Worm (Caenorhabditis elegans) whole organism, L2 larva: Measurements from ENCODE around the gene F15E6.9.

Experiments used
- F13H6.1 ChIP-seq: sonication (generic microtip); optimal IDR thresholded peaks from 2 replicates; lab custom pipeline; 2016; ENCODE audit warnings: missing genetic modification characterization, missing compliant biosample characterization
- Y55F3AM.14 ChIP-seq: fragments of 200-800 bp; sonication (Bioruptor generic); optimal IDR thresholded peaks from 2 replicates; lab custom pipeline; 2018; ENCODE audit warnings: mild to moderate bottlenecking, missing genetic modification characterization, missing compliant biosample characterization
- ZK546.5 ChIP-seq: sonication (generic microtip); optimal IDR thresholded peaks from 2 replicates; lab custom pipeline; 2017; ENCODE audit warnings: missing biosample characterization, missing genetic modification characterization
- alr-1 ChIP-seq: fragments of 150-350 bp; optimal IDR thresholded peaks from 2 replicates; lab custom pipeline; 2014; ENCODE audit warnings: missing biosample characterization, missing genetic modification characterization
- ama-1 ChIP-seq: fragments of 150-350 bp; optimal IDR thresholded peaks from 2 replicates; lab custom pipeline; 2018; ENCODE audit warnings: inconsistent platforms
- blmp-1 ChIP-seq: sonication (generic microtip); optimal IDR thresholded peaks from 2 replicates; lab custom pipeline; 2017; ENCODE audit warnings: missing genetic modification characterization, mild to moderate bottlenecking, missing compliant biosample characterization, antibody characterized with exemption, moderate library complexity; ENCODE audit not compliant: insufficient read depth
- ceh-16 ChIP-seq: fragments of 150-350 bp; optimal IDR thresholded peaks from 2 replicates; lab custom pipeline; 2014; ENCODE audit warnings: missing biosample characterization, missing genetic modification characterization
- ceh-82 ChIP-seq: fragments of 150-350 bp; optimal IDR thresholded peaks from 2 replicates; lab custom pipeline; 2014; ENCODE audit warnings: missing biosample characterization, missing genetic modification characterization
- crh-2 ChIP-seq: sonication (generic microtip); optimal IDR thresholded peaks from 2 replicates; lab custom pipeline; 2017; ENCODE audit warnings: missing biosample characterization, missing genetic modification characterization
- dmd-4 ChIP-seq: sonication (generic microtip); optimal IDR thresholded peaks from 2 replicates; lab custom pipeline; 2017; ENCODE audit warnings: missing biosample characterization, missing genetic modification characterization
- egl-27 ChIP-seq: sonication (generic microtip); optimal IDR thresholded peaks from 3 replicates; lab custom pipeline; 2017; ENCODE audit warnings: missing biosample characterization, missing genetic modification reagents, missing genetic modification characterization
- elt-1 ChIP-seq: fragments of 150-350 bp; optimal IDR thresholded peaks from 2 replicates; lab custom pipeline; 2014; ENCODE audit warnings: missing biosample characterization, missing genetic modification characterization
- elt-3 ChIP-seq: sonication (generic microtip); optimal IDR thresholded peaks from 2 replicates; lab custom pipeline; 2017; ENCODE audit warnings: missing biosample characterization, missing genetic modification characterization
- fos-1 ChIP-seq: fragments of 150-350 bp; optimal IDR thresholded peaks from 2 replicates; lab custom pipeline; 2014; ENCODE audit warnings: missing biosample characterization, missing genetic modification characterization
- lin-13 ChIP-seq: fragments of 150-350 bp; optimal IDR thresholded peaks from 2 replicates; lab custom pipeline; 2014; ENCODE audit warnings: missing biosample characterization, missing genetic modification reagents, missing genetic modification characterization
- lin-39 ChIP-seq: fragments of 150-350 bp; optimal IDR thresholded peaks from 2 replicates; lab custom pipeline; 2014; ENCODE audit warnings: missing biosample characterization, missing genetic modification reagents, missing genetic modification characterization
- lsy-2 ChIP-seq, 2 experiments: fragments of 150-350 bp in 1 of 2; sonication (generic microtip) in 1 of 2; optimal IDR thresholded peaks; 2 replicates each; lab custom pipeline; 2014 to 2017; ENCODE audit warnings: missing biosample characterization in 2 of 2, missing genetic modification characterization in 2 of 2
- mab-5 ChIP-seq: fragments of 150-350 bp; optimal IDR thresholded peaks from 2 replicates; lab custom pipeline; 2014; ENCODE audit warnings: missing biosample characterization, missing genetic modification characterization
- mbf-1 ChIP-seq: sonication (generic microtip); optimal IDR thresholded peaks from 2 replicates; lab custom pipeline; 2017; ENCODE audit warnings: missing biosample characterization, missing genetic modification characterization
- mdl-1 ChIP-seq, 2 experiments: fragments of 150-350 bp in 1 of 2; sonication (generic microtip) in 1 of 2; optimal IDR thresholded peaks; 2 replicates each; lab custom pipeline; 2017; ENCODE audit warnings: missing biosample characterization in 2 of 2, missing genetic modification characterization in 2 of 2
- nhr-10 ChIP-seq: sonication (generic microtip); optimal IDR thresholded peaks from 2 replicates; lab custom pipeline; 2017; ENCODE audit warnings: missing biosample characterization, missing genetic modification characterization
- nhr-11 ChIP-seq: fragments of 150-350 bp; optimal IDR thresholded peaks from 2 replicates; lab custom pipeline; 2014; ENCODE audit warnings: missing biosample characterization, missing genetic modification characterization
- nhr-12 ChIP-seq: fragments of 150-350 bp; optimal IDR thresholded peaks from 2 replicates; lab custom pipeline; 2014; ENCODE audit warnings: missing biosample characterization, missing genetic modification characterization
- nhr-129 ChIP-seq: fragments of 150-350 bp; optimal IDR thresholded peaks from 2 replicates; lab custom pipeline; 2014; ENCODE audit warnings: missing biosample characterization, missing genetic modification characterization
- nhr-21 ChIP-seq: fragments of 150-350 bp; optimal IDR thresholded peaks from 2 replicates; lab custom pipeline; 2014; ENCODE audit warnings: missing biosample characterization, missing genetic modification characterization
- nhr-23 ChIP-seq: fragments of 150-350 bp; optimal IDR thresholded peaks from 2 replicates; lab custom pipeline; 2014; ENCODE audit warnings: missing biosample characterization, missing genetic modification reagents, missing genetic modification characterization
- nhr-237 ChIP-seq: fragments of 150-350 bp; optimal IDR thresholded peaks from 2 replicates; lab custom pipeline; 2014; ENCODE audit warnings: missing biosample characterization, missing genetic modification characterization
- nhr-25 ChIP-seq: fragments of 150-350 bp; sonication (generic microtip); optimal IDR thresholded peaks from 3 replicates; lab custom pipeline; 2014; ENCODE audit warnings: missing biosample characterization, missing genetic modification characterization
- peb-1 ChIP-seq: fragments of 150-350 bp; optimal IDR thresholded peaks from 2 replicates; lab custom pipeline; 2014; ENCODE audit warnings: missing biosample characterization, missing genetic modification characterization
- sem-4 ChIP-seq: fragments of 150-350 bp; optimal IDR thresholded peaks from 2 replicates; lab custom pipeline; 2014; ENCODE audit warnings: missing biosample characterization, missing genetic modification reagents, missing genetic modification characterization
- sma-3 ChIP-seq: sonication (generic microtip); optimal IDR thresholded peaks from 2 replicates; lab custom pipeline; 2016; ENCODE audit warnings: missing genetic modification reagents, missing genetic modification characterization, missing compliant biosample characterization
- snpc-4 ChIP-seq: fragments of 150-350 bp; optimal IDR thresholded peaks from 2 replicates; lab custom pipeline; 2014; ENCODE audit warnings: missing biosample characterization, missing genetic modification characterization
- unc-39 ChIP-seq: fragments of 150-350 bp; optimal IDR thresholded peaks from 2 replicates; lab custom pipeline; 2014; ENCODE audit warnings: missing biosample characterization, missing genetic modification characterization
- unc-55 ChIP-seq: fragments of 150-350 bp; sonication (generic microtip); optimal IDR thresholded peaks from 3 replicates; lab custom pipeline; 2014; ENCODE audit warnings: missing biosample characterization, missing genetic modification reagents, missing genetic modification characterization
- ztf-11 ChIP-seq: sonication (generic microtip); optimal IDR thresholded peaks from 2 replicates; lab custom pipeline; 2017; ENCODE audit warnings: missing biosample characterization, missing genetic modification characterization
- ztf-4 ChIP-seq: fragments of 150-350 bp; optimal IDR thresholded peaks from 2 replicates; lab custom pipeline; 2014; ENCODE audit warnings: missing biosample characterization, missing genetic modification characterization

F15E6.9 gene

ce11 chrIV:4277694-4278093 is 21.2 kb downstream of the F15E6.9 start, which contains the start of gene nhr-78 (continued):
- TF ChIP-seq elt-1 (tag; lab: Kevin White, UChicago) (no peak), ztf-4 (no peak), unc-55 (GFP tag; lab: Kevin White, UChicago) (no peak), lin-13 (GFP tag; lab: Kevin White, UChicago) (no peak), lin-39 (no peak), sma-3 (GFP tag; lab: Kevin White, UChicago) (peak; percentile 15), mbf-1 (no peak), nhr-12 (tag; lab: Kevin White, UChicago) (no peak), snpc-4 (tag; lab: Kevin White, UChicago) (no peak), nhr-237 (tag; lab: Kevin White, UChicago) (no peak)

DNA sequence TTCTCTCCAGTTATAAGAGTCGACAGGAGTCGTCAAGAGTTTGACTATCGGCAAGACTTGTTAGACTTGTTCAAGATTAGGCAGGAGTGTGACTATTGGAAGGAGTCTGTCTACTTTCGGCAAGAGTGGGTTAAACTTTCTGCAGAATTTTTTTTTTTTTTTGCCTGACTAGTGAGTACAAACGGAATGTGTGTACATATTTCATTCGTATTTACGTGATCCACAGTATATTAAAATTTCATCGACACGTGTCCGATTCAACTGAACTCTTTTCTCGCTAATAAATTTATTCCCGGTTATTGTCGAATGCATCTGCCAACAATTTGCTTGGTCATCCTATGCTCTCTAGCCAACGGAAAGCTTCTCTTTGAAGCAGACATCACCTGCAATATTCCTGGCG is 26.7 kb downstream of the F15E6.9 start, which contains the start of gene F36A4.1:
TSS of gene F36A4.1 (plus strand) at position 301 of the 400 bp plus-strand sequence.
- TF ChIP-seq ztf-11 (tag; lab: Kevin White, UChicago): no peak
- no peak for TF ChIP-seq lin-13 (GFP tag; lab: Kevin White, UChicago)
- no peak for TF ChIP-seq crh-2
- TF ChIP-seq mab-5 (tag; lab: Kevin White, UChicago): no peak
- TF ChIP-seq ceh-16: no peak

ce11 chrIV:4270925-4271324 is 28.0 kb downstream of the F15E6.9 start, which contains the start of gene F36A4.2:
Gene F36A4.2 (plus strand): TSS chrIV:4271225.
- TF ChIP-seq sem-4 (no peak), nhr-11 (no peak), ama-1 (lab: Kevin White, UChicago) (no peak), ceh-16 (no peak), ZK546.5 (tag; lab: Kevin White, UChicago) (no peak)

ce11 chrIV:4269308-4269707 is 29.6 kb downstream of the F15E6.9 start, which contains the start of gene F36A4.3:
Gene F36A4.3 (plus strand): TSS chrIV:4269608.
- TF ChIP-seq crh-2: no peak
- no peak for TF ChIP-seq blmp-1 (tag; lab: Kevin White, UChicago)
- TF ChIP-seq nhr-12 (tag; lab: Kevin White, UChicago): no peak
- TF ChIP-seq lin-39: no peak
- no peak for TF ChIP-seq mbf-1

DNA sequence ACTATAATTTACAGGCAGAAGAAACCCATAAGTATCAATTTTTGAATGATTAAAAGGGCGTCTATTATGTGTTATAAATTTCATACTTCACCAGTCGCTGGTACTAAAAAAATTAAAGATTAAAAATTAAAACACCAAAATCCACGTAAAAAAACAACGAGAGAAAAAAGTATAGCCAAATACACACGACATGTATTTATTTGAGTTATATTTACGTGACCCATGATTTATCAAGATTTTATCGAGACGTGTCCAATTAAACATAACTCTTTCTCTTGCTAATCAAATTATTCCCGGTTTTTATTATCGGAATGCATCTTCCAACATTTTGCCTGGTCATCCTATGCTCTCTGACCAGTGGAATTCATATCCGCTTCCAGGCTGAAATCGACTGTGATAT is 31.6 kb downstream of the F15E6.9 start, which contains the start of gene F36A4.4:
TSS of gene F36A4.4 (plus strand) at position 301 of the 400 bp plus-strand sequence.
- TF ChIP-seq elt-3 (tag; lab: Kevin White, UChicago): no peak
- TF ChIP-seq nhr-129: no peak
- no peak for TF ChIP-seq blmp-1 (tag; lab: Kevin White, UChicago)
- no peak for TF ChIP-seq ztf-11 (tag; lab: Kevin White, UChicago)
- TF ChIP-seq egl-27 (tag; lab: Kevin White, UChicago): no peak
- no peak for TF ChIP-seq nhr-12 (tag; lab: Kevin White, UChicago)
- no peak for TF ChIP-seq nhr-237 (tag; lab: Kevin White, UChicago)
- TF ChIP-seq dmd-4 (tag; lab: Kevin White, UChicago): no peak
- no peak for TF ChIP-seq nhr-25
- no peak for TF ChIP-seq nhr-10 (tag; lab: Kevin White, UChicago)
- no peak for TF ChIP-seq ceh-82 (tag; lab: Kevin White, UChicago)
- no peak for TF ChIP-seq crh-2
- TF ChIP-seq lsy-2 (tag; optimal IDR thresholded peaks at IDR 0.05; lab: Kevin White, UChicago): no peak
- no peak for TF ChIP-seq nhr-23 (tag; lab: Kevin White, UChicago)
- TF ChIP-seq mdl-1 (tag; optimal IDR thresholded peaks at IDR 0.05; lab: Kevin White, UChicago): no peak
- TF ChIP-seq, all 48 proteins: peak for 0

DNA sequence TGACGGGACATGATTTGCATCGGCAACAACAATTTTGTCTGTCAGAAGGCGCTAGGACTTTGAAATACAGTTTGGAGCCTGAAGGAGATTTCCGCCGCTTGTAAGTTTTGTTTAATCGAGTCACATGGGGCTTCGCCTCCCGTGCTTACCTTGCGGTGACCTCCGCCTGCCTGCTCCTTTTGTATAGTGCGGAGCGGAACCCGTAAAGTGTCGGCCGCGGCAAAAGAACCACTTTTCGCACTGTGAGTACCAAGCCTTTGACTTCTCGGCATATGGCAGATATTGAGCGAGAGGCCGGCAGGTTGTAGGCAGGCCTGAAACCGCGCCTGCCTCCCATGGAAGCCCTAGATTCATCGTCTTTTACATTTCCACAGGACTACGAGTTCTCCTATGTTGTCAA is 32.9 kb downstream of the F15E6.9 start:
- no peak for TF ChIP-seq alr-1
- TF ChIP-seq dmd-4 (tag; lab: Kevin White, UChicago): no peak
- no peak for TF ChIP-seq nhr-21
- TF ChIP-seq nhr-23 (tag; lab: Kevin White, UChicago): no peak

DNA sequence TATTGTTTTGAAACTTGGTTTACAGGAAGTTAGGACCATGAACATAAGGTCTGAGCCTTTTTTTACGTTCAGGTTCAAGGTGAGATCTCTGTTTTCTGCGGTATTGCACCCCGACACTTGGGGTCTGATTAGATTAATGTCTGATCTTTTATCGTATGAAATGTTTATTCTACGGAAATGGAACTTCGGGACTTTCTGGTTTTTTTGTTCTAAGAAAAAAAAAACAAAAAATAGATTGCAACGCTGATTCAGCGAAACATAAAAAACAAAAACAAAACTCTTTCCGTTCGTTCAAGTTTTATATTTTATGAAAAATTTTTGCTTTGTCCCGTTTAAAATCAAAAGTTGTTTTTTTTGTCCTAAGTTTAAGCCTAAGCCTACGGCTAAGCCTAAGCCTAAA is 33.7 kb downstream of the F15E6.9 start, which contains the start of gene F36A4.5:
TSS of gene F36A4.5 (plus strand) at position 301 of the 400 bp plus-strand sequence.
- no peak for TF ChIP-seq Y55F3AM.14 (GFP tag; lab: Kevin White, UChicago)
- TF ChIP-seq fos-1 (tag; lab: Kevin White, UChicago): no peak
- no peak for TF ChIP-seq elt-1 (tag; lab: Kevin White, UChicago)
- no peak for TF ChIP-seq ama-1 (lab: Kevin White, UChicago)
- TF ChIP-seq ztf-11 (tag; lab: Kevin White, UChicago): no peak
- TF ChIP-seq mdl-1 (tag; optimal IDR thresholded peaks at IDR 0.05; lab: Kevin White, UChicago): no peak
- no peak for TF ChIP-seq F13H6.1 (tag; lab: Kevin White, UChicago)
- no peak for TF ChIP-seq peb-1 (tag; lab: Kevin White, UChicago)
- TF ChIP-seq unc-39 (tag; lab: Kevin White, UChicago): no peak
- no peak for TF ChIP-seq crh-2
